Fruit fly (Drosophila melanogaster): ENCODE results near the gene CG11593.

DNA sequence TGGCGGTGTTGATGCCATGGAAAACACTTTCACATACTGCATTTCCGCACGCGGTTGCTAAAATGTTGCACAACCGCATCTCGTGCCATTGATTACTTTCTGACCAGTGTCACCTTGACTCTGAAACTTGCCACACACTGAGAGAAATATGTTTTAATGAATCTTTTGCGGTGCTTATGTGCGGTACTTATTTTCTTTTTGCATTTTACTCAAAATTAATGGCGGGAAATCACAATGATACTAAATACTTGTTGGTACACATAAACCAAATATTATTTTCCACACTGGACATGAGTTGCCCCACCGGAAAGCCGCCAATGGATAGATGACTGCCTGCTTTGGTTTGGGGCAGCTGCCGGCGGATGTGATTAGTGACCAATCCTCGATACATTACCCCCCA, 16.5 kb upstream of the CG11593 start:
- no peak for TF ChIP-seq h (optimal IDR thresholded peaks at IDR 0.05)
- TF ChIP-seq psq (optimal IDR thresholded peaks at IDR 0.05), result no peak
- TF ChIP-seq insv (optimal IDR thresholded peaks at IDR 0.05), result no peak
- no peak for TF ChIP-seq ttk (optimal IDR thresholded peaks at IDR 0.05)
- no peak for TF ChIP-seq Myc (optimal IDR thresholded peaks at IDR 0.05)
- TF ChIP-seq Sin3A (optimal IDR thresholded peaks at IDR 0.05), result no peak
